Worm (Caenorhabditis elegans) whole organism, L4 larva: Measurements from ENCODE around the gene elo-5.

ENCODE experiments used
- ZK337.2 ChIP-seq: fragments of 200-800 bp; sonication (Bioruptor generic); IDR thresholded peaks from 2 replicates; pipeline ENCODE4 v1.3.6; 2022; ENCODE audit warnings: missing genetic modification reagents, missing genetic modification characterization, missing compliant biosample characterization
- aly-2 ChIP-seq: sonication (generic microtip); optimal IDR thresholded peaks from 2 replicates; lab custom pipeline; 2018; ENCODE audit warnings: missing biosample characterization, missing genetic modification characterization
- ama-1 ChIP-seq: fragments of 150-350 bp; optimal IDR thresholded peaks from 2 replicates; lab custom pipeline; 2014; ENCODE audit warnings: inconsistent platforms, mixed read lengths
- fkh-10 ChIP-seq: fragments of 150-350 bp; optimal IDR thresholded peaks from 2 replicates; lab custom pipeline; 2014; ENCODE audit warnings: missing biosample characterization, missing genetic modification reagents, missing genetic modification characterization
- hif-1 ChIP-seq, 2 experiments: sonication (generic microtip); optimal IDR thresholded peaks; 2 replicates each; lab custom pipeline; 2016 to 2017; ENCODE audit warnings: missing compliant biosample characterization in 2 of 2, missing genetic modification characterization in 2 of 2, missing genetic modification reagents in 2 of 2, missing genotype in 2 of 2, mild to moderate bottlenecking in 1 of 2
- lin-15B ChIP-seq: fragments of 150-350 bp; sonication (generic microtip); optimal IDR thresholded peaks from 3 replicates; lab custom pipeline; 2014; ENCODE audit warnings: missing biosample characterization, missing genetic modification characterization
- mdt-29 ChIP-seq: fragments of 200-800 bp; sonication (Bioruptor generic); IDR thresholded peaks from 2 replicates; pipeline ENCODE4 v1.3.6; 2022; ENCODE audit warnings: missing genetic modification reagents, missing genetic modification characterization, missing compliant biosample characterization

- TF ChIP-seq ama-1 (no peak), hif-1 (tag; optimal IDR thresholded peaks at IDR 0.05; lab: Kevin White, UChicago) (no peak), ZK337.2 (GFP tag; lab: Robert Waterston, UW) (no peak), aly-2 (tag; lab: Kevin White, UChicago) (no peak), fkh-10 (GFP tag; lab: Kevin White, UChicago) (no peak), lin-15B (tag; lab: Kevin White, UChicago) (no peak), mdt-29 (GFP tag; lab: Robert Waterston, UW) (no peak)
Observed at ce11 chrIV:5370914-5371313, 6.0 kb downstream of the elo-5 start.
